Fruit fly (Drosophila melanogaster): ENCODE data around the gene prc.

prc gene

DNA sequence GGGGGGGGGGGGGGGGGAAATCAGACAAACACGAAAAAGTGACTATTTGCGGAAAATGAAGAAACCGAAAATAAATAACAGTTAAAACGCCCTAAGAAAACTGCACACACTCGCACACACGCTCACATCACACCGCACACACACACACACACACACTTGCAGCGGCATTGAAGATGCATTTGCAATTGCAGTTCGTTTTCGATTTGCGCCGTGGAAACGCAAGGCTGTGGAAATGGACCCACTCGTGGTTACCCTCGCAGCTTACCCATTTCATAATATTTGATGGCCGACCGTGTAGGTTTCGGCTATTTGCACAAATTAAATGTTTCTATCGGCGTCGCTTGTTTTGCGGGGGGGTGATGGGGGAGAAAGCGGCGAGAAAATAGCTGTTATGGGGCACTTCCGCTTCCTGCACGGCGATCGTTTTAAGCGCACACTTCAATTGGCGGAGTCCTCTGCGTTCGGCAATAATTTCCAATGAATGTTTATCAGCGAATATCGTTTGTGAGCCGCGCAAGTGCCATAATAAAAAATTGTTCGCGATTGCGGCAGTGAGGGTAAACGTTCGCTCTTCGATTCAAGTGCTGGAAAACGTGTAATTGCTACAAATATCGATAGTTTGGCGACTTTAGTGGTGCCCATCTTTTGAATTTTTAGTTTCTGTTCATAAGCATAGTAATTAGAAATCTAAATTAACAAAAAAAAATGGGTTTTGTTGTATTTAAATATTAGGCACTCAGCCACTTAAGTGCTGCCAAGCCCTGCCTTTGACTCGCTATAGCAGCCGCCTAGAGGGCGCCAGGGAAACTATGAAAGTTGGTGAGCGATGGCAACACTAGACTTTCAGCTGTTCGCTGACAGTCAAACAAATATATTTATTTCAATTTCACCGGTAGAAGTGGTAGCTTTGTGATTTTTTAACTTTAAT is 36.7 kb upstream of the prc start, which contains the start of the genes Pop2 and CG6928 (continued):
- TF ChIP-seq gsb-n (tag; optimal IDR thresholded peaks at IDR 0.05): peak; percentile 1
- peak; percentile 59 for TF ChIP-seq luna (GFP tag; optimal IDR thresholded peaks at IDR 0.05)
- no peak for TF ChIP-seq CG7987 (GFP tag; optimal IDR thresholded peaks at IDR 0.05)
- peak; percentile 2 for TF ChIP-seq gcm2 (GFP tag; optimal IDR thresholded peaks at IDR 0.05)
- TF ChIP-seq CG10267 (tag; optimal IDR thresholded peaks at IDR 0.05): peak; percentile 98
- peak; percentile 77 for TF ChIP-seq tin (GFP tag; optimal IDR thresholded peaks at IDR 0.05)
- TF ChIP-seq CG9215 (GFP tag; IDR thresholded peaks at IDR 0.05): peak; percentile 78
- TF ChIP-seq Kr (GFP tag; optimal IDR thresholded peaks at IDR 0.05): no peak
- no peak for TF ChIP-seq sd (tag; optimal IDR thresholded peaks at IDR 0.05)
- peak; percentile 20 for TF ChIP-seq CG10274 (GFP tag; optimal IDR thresholded peaks at IDR 0.05)
- peak; percentile 51 for TF ChIP-seq CG10959 (GFP tag; IDR thresholded peaks at IDR 0.05)
- TF ChIP-seq Sin3A (optimal IDR thresholded peaks at IDR 0.05): peak; percentile 99
- TF ChIP-seq tx (GFP tag; optimal IDR thresholded peaks at IDR 0.05): peak; percentile 82
- TF ChIP-seq CG31441 (GFP tag; IDR thresholded peaks at IDR 0.05): no peak; the same call in 1 of the 2 replicates
- TF ChIP-seq jumu (GFP tag; optimal IDR thresholded peaks at IDR 0.05): peak; percentile 84
- TF ChIP-seq Elba2 (GFP tag; optimal IDR thresholded peaks at IDR 0.05): no peak
- TF ChIP-seq CG17612 (GFP tag; IDR thresholded peaks at IDR 0.05): no peak
- TF ChIP-seq ATbp (GFP tag; optimal IDR thresholded peaks at IDR 0.05): no peak
- peak; percentile 67 for TF ChIP-seq repo (GFP tag; optimal IDR thresholded peaks at IDR 0.05)
- peak; percentile 86 for TF ChIP-seq Antp (GFP tag; optimal IDR thresholded peaks at IDR 0.05)
- no peak for TF ChIP-seq nom (GFP tag; optimal IDR thresholded peaks at IDR 0.05)
- peak; percentile 67; the same call in 1 of the 3 replicates for TF ChIP-seq zen2 (GFP tag; IDR thresholded peaks at IDR 0.05; ENCODE audit: partially characterized antibody)

DNA sequence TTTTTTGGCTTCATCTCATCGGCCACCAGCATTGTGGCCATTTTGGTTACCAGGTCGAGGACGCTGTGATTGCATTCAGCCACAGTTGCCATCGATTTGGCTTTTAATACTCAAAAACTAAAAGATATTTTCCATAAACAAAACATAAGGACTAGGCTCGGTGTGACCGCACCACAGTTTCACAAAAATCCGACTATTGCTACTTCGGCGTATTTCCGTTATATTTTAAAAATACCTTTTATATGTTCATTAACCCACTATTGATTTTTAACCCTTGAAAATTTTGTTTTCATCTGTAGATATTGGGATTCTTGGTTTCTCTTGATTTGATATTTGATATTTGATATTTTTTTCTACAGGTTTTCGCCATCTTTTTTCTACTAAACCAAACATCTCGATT is 32.0 kb upstream of the prc start, which contains the start of gene Grip163:
Grip163 (minus strand) TSS at position 180 of the 400 bp plus-strand sequence.
- TF ChIP-seq trem (tag; optimal IDR thresholded peaks at IDR 0.05) (peak; percentile 35), Lpt (GFP tag; optimal IDR thresholded peaks at IDR 0.05) (no peak), Elba2 (GFP tag; optimal IDR thresholded peaks at IDR 0.05) (peak; percentile 20), Scr (GFP tag; IDR thresholded peaks at IDR 0.05; ENCODE audit: partially characterized antibody) (peak; percentile 15; the same call in 1 of the 2 replicates), pzg (GFP tag; optimal IDR thresholded peaks at IDR 0.05) (peak; percentile 17), CG9797 (GFP tag; optimal IDR thresholded peaks at IDR 0.05) (peak; percentile 35), Hsf (GFP tag; optimal IDR thresholded peaks at IDR 0.05) (no peak), Lim3 (GFP tag; IDR thresholded peaks at IDR 0.05) (no peak), CG4820 (GFP tag; optimal IDR thresholded peaks at IDR 0.05) (no peak), E2f2 (GFP tag; IDR thresholded peaks at IDR 0.05) (peak; percentile 13; the same call in 1 of the 2 replicates), CG31441 (GFP tag; IDR thresholded peaks at IDR 0.05) (no peak), CG4617 (GFP tag; optimal IDR thresholded peaks at IDR 0.05; ENCODE audit: borderline replicate concordance) (peak; percentile 4), BEAF-32 (GFP tag; optimal IDR thresholded peaks at IDR 0.05) (peak; percentile 6), maf-S (GFP tag; optimal IDR thresholded peaks at IDR 0.05) (no peak), gfzf (GFP tag; optimal IDR thresholded peaks at IDR 0.05) (peak; percentile 70), insv (GFP tag; optimal IDR thresholded peaks at IDR 0.05) (peak in 1 of 2 experiments; percentile 77), MBD-R2 (GFP tag; IDR thresholded peaks at IDR 0.05) (peak; percentile 51; the same call in 1 of the 2 replicates), onecut (GFP tag; IDR thresholded peaks at IDR 0.05) (peak; percentile 78), CG3163 (GFP tag; optimal IDR thresholded peaks at IDR 0.05) (no peak), YL-1 (GFP tag; optimal IDR thresholded peaks at IDR 0.05) (peak; percentile 21), CG13287 (GFP tag; IDR thresholded peaks at IDR 0.05; ENCODE audit: partially characterized antibody) (peak; percentile 10; the same call in 1 of the 2 replicates), MESR4 (GFP tag; optimal IDR thresholded peaks at IDR 0.05) (peak; percentile 46), Myb (GFP tag; optimal IDR thresholded peaks at IDR 0.05) (peak; percentile 87), Hand (GFP tag; optimal IDR thresholded peaks at IDR 0.05) (no peak), stwl (tag; optimal IDR thresholded peaks at IDR 0.05) (peak; percentile 52)

All from whole organism, embryonic.